Fruit fly (Drosophila melanogaster) whole organism, embryonic: ENCODE data around the gene PpD6.
A peak's percentile ranks its signal among the peaks of the same experiment; 100 is the strongest.

Experiments used
- C15 ChIP-seq: fragments of 200-800 bp; sonication (Bioruptor generic); IDR thresholded peaks from 3 replicates; pipeline ENCODE4 v1.3.6; 2022; ENCODE audit warnings: missing biosample characterization, missing genetic modification characterization
- CG10209 ChIP-seq: fragments of 200-800 bp; sonication (Bioruptor generic); optimal IDR thresholded peaks from 3 replicates; lab custom pipeline; 2017; ENCODE audit warnings: missing biosample characterization, mild to moderate bottlenecking, missing genetic modification characterization, missing genetic modification reagents
- CG10543 ChIP-seq: fragments of 200-800 bp; sonication (Bioruptor generic); optimal IDR thresholded peaks from 3 replicates; lab custom pipeline; 2017; ENCODE audit warnings: missing biosample characterization, mild to moderate bottlenecking, missing genetic modification characterization, moderate library complexity
- CG11247 ChIP-seq: fragments of 200-800 bp; sonication (Bioruptor generic); IDR thresholded peaks from 2 replicates; pipeline ENCODE4 v1.3.6; 2022; ENCODE audit warnings: missing biosample characterization, missing genetic modification characterization
- CG11504 ChIP-seq: fragments of 200-800 bp; sonication (Bioruptor generic); optimal IDR thresholded peaks from 3 replicates; lab custom pipeline; 2019; ENCODE audit warnings: missing biosample characterization, mild to moderate bottlenecking, missing genetic modification characterization, moderate library complexity
- CG12104 ChIP-seq: fragments of 200-800 bp; sonication (Bioruptor generic); optimal IDR thresholded peaks from 3 replicates; lab custom pipeline; 2016; ENCODE audit warnings: missing biosample characterization, missing genetic modification characterization
- CG12219 ChIP-seq: fragments of 200-800 bp; sonication (Bioruptor generic); optimal IDR thresholded peaks from 3 replicates; lab custom pipeline; 2018; ENCODE audit warnings: missing biosample characterization, mild to moderate bottlenecking, missing genetic modification characterization
- CG12299 ChIP-seq: fragments of 200-800 bp; sonication (Bioruptor generic); optimal IDR thresholded peaks from 2 replicates; lab custom pipeline; 2018; ENCODE audit warnings: missing biosample characterization, mild to moderate bottlenecking, missing genetic modification characterization
- CG1602 ChIP-seq: fragments of 200-800 bp; sonication (Bioruptor generic); optimal IDR thresholded peaks from 3 replicates; lab custom pipeline; 2016; ENCODE audit warnings: missing biosample characterization, missing genetic modification characterization
- CG16779 ChIP-seq: fragments of 200-800 bp; sonication (Bioruptor generic); IDR thresholded peaks from 2 replicates; pipeline ENCODE4 v1.3.6; 2022; ENCODE audit warnings: missing biosample characterization, missing genetic modification characterization
- CG17186 ChIP-seq: fragments of 200-800 bp; sonication (Bioruptor generic); optimal IDR thresholded peaks from 3 replicates; lab custom pipeline; 2017; ENCODE audit warnings: missing biosample characterization, missing genetic modification reagents, missing genetic modification characterization
- CG17385 ChIP-seq: fragments of 200-800 bp; sonication (Bioruptor generic); optimal IDR thresholded peaks from 3 replicates; lab custom pipeline; 2018; ENCODE audit warnings: missing biosample characterization, mild to moderate bottlenecking, missing genetic modification characterization
- CG18764 ChIP-seq: fragments of 200-800 bp; sonication (Bioruptor generic); optimal IDR thresholded peaks from 3 replicates; lab custom pipeline; 2016; ENCODE audit warnings: missing biosample characterization, missing genetic modification characterization
- CG2889 ChIP-seq: fragments of 200-800 bp; sonication (Bioruptor generic); IDR thresholded peaks from 3 replicates; pipeline ENCODE4 v1.3.6; 2022; ENCODE audit warnings: missing biosample characterization, missing genetic modification characterization
- CG30020 ChIP-seq: fragments of 200-800 bp; optimal IDR thresholded peaks from 2 replicates; lab custom pipeline; 2019; ENCODE audit warnings: missing biosample characterization, mild to moderate bottlenecking, missing genetic modification characterization, moderate library complexity
- CG31224 ChIP-seq: fragments of 200-800 bp; sonication (Bioruptor generic); IDR thresholded peaks from 2 replicates; pipeline ENCODE4 v1.3.6; 2022; ENCODE audit warnings: missing biosample characterization, missing genetic modification characterization
- CG31441 ChIP-seq: fragments of 200-800 bp; sonication (Bioruptor generic); IDR thresholded peaks from 2 replicates; pipeline ENCODE4 v1.3.6; 2022; ENCODE audit warnings: missing biosample characterization, missing genetic modification characterization
- CG3726 ChIP-seq: fragments of 200-800 bp; sonication (Bioruptor generic); IDR thresholded peaks from 3 replicates; pipeline ENCODE4, ENCODE4 v1.3.6; 2022; ENCODE audit warnings: missing biosample characterization, missing genetic modification characterization
- CG4617 ChIP-seq: fragments of 200-800 bp; sonication (Bioruptor generic); optimal IDR thresholded peaks from 3 replicates; lab custom pipeline; 2016; ENCODE audit warnings: missing biosample characterization, missing genetic modification characterization, borderline replicate concordance
- CG5180 ChIP-seq: fragments of 200-800 bp; sonication (Bioruptor generic); optimal IDR thresholded peaks from 3 replicates; lab custom pipeline; 2017; ENCODE audit warnings: missing biosample characterization, missing genetic modification characterization, mild to moderate bottlenecking, moderate library complexity, missing genetic modification reagents
- CG5245 ChIP-seq: fragments of 200-800 bp; sonication (Bioruptor generic); optimal IDR thresholded peaks from 3 replicates; lab custom pipeline; 2016; ENCODE audit warnings: missing biosample characterization, missing genetic modification characterization
- CG6175 ChIP-seq: fragments of 200-800 bp; sonication (Bioruptor generic); IDR thresholded peaks from 3 replicates; pipeline ENCODE4 v1.3.6; 2022; ENCODE audit warnings: missing biosample characterization, missing genetic modification characterization
- CG6791 ChIP-seq: fragments of 200-800 bp; sonication (Bioruptor generic); IDR thresholded peaks from 3 replicates; pipeline ENCODE4 v1.3.6; 2022; ENCODE audit warnings: missing biosample characterization, missing genetic modification characterization; ENCODE audit not compliant: partially characterized antibody
- CG6813 ChIP-seq: fragments of 200-800 bp; sonication (Bioruptor generic); optimal IDR thresholded peaks from 2 replicates; lab custom pipeline; 2017; ENCODE audit warnings: missing biosample characterization, missing genetic modification characterization, mild to moderate bottlenecking, moderate library complexity, missing genetic modification reagents
- CG7987 ChIP-seq: fragments of 200-800 bp; sonication (Bioruptor generic); optimal IDR thresholded peaks from 2 replicates; lab custom pipeline; 2018; ENCODE audit warnings: missing biosample characterization, mild to moderate bottlenecking, missing genetic modification characterization, moderate library complexity
- CG9727 ChIP-seq: fragments of 200-800 bp; sonication (Bioruptor generic); optimal IDR thresholded peaks from 3 replicates; lab custom pipeline; 2017; ENCODE audit warnings: missing biosample characterization, mild to moderate bottlenecking, missing genetic modification characterization
- CG9876 ChIP-seq: fragments of 200-800 bp; sonication (Bioruptor generic); optimal IDR thresholded peaks from 2 replicates; lab custom pipeline; 2016; ENCODE audit warnings: missing biosample characterization, missing genetic modification characterization
- CG9932 ChIP-seq: fragments of 200-800 bp; sonication (Bioruptor generic); IDR thresholded peaks from 2 replicates; pipeline ENCODE4 v1.3.6; 2022; ENCODE audit warnings: missing biosample characterization, missing genetic modification characterization
- CoRest ChIP-seq: fragments of 200-800 bp; sonication (Bioruptor generic); optimal IDR thresholded peaks from 3 replicates; lab custom pipeline; 2018; ENCODE audit warnings: missing biosample characterization, mild to moderate bottlenecking, missing genetic modification characterization, moderate library complexity
- E2f2 ChIP-seq: fragments of 200-800 bp; sonication (Bioruptor generic); IDR thresholded peaks from 2 replicates; pipeline ENCODE4 v1.3.6; 2022; ENCODE audit warnings: missing biosample characterization, missing genetic modification characterization
- Hey ChIP-seq: fragments of 200-800 bp; sonication (Bioruptor generic); optimal IDR thresholded peaks from 3 replicates; lab custom pipeline; 2018; ENCODE audit warnings: missing biosample characterization, mild to moderate bottlenecking, missing genetic modification characterization
- MTF-1 ChIP-seq: fragments of 200-800 bp; sonication (Bioruptor generic); optimal IDR thresholded peaks from 2 replicates; lab custom pipeline; 2018; ENCODE audit warnings: missing biosample characterization, mild to moderate bottlenecking, missing genetic modification characterization, borderline replicate concordance
- NC2α ChIP-seq: fragments of 200-800 bp; sonication (Bioruptor generic); optimal IDR thresholded peaks from 2 replicates; lab custom pipeline; 2016; ENCODE audit warnings: missing biosample characterization, missing genetic modification characterization
- NFAT ChIP-seq: fragments of 200-800 bp; sonication (Bioruptor generic); IDR thresholded peaks from 2 replicates; pipeline ENCODE4 v1.3.6; 2022; ENCODE audit warnings: missing biosample characterization, missing genetic modification characterization
- NK7.1 ChIP-seq: fragments of 200-800 bp; sonication (Bioruptor generic); optimal IDR thresholded peaks from 3 replicates; lab custom pipeline; 2016; ENCODE audit warnings: missing biosample characterization, missing genetic modification characterization
- ara ChIP-seq: fragments of 200-800 bp; sonication (Bioruptor generic); IDR thresholded peaks from 2 replicates; pipeline ENCODE4 v1.3.6; 2022; ENCODE audit warnings: missing biosample characterization, missing genetic modification characterization
- corto ChIP-seq: fragments of 200-800 bp; sonication (Bioruptor generic); optimal IDR thresholded peaks from 2 replicates; lab custom pipeline; 2016; ENCODE audit warnings: missing biosample characterization, mild to moderate bottlenecking, missing genetic modification characterization, moderate library complexity
- jumu ChIP-seq: fragments of 200-800 bp; sonication (Bioruptor generic); optimal IDR thresholded peaks from 3 replicates; lab custom pipeline; 2016; ENCODE audit warnings: missing biosample characterization, missing genetic modification characterization
- lbe ChIP-seq: fragments of 200-800 bp; sonication (Bioruptor generic); optimal IDR thresholded peaks from 2 replicates; lab custom pipeline; 2016; ENCODE audit warnings: missing biosample characterization, mild to moderate bottlenecking, missing genetic modification characterization
- mam ChIP-seq: fragments of 200-800 bp; sonication (Bioruptor generic); optimal IDR thresholded peaks from 3 replicates; lab custom pipeline; 2016; ENCODE audit warnings: missing biosample characterization, missing genetic modification characterization
- odd ChIP-seq: fragments of 200-800 bp; sonication (Bioruptor generic); optimal IDR thresholded peaks from 2 replicates; lab custom pipeline; 2017; ENCODE audit warnings: missing biosample characterization, mild to moderate bottlenecking, missing genetic modification characterization
- ranshi ChIP-seq: fragments of 200-800 bp; sonication (Bioruptor generic); IDR thresholded peaks from 2 replicates; pipeline ENCODE4 v1.3.6; 2022; ENCODE audit warnings: missing biosample characterization, missing genetic modification characterization
- row ChIP-seq: fragments of 200-800 bp; sonication (Bioruptor generic); IDR thresholded peaks from 3 replicates; pipeline ENCODE4 v1.3.6; 2022; ENCODE audit warnings: missing biosample characterization, missing genetic modification characterization
- slp2 ChIP-seq: fragments of 200-800 bp; sonication (Bioruptor generic); optimal IDR thresholded peaks from 2 replicates; lab custom pipeline; 2016; ENCODE audit warnings: missing biosample characterization, missing genetic modification characterization
- sna ChIP-seq: fragments of 200-800 bp; sonication (Bioruptor generic); IDR thresholded peaks from 2 replicates; pipeline ENCODE4 v1.3.6; 2022; ENCODE audit warnings: missing biosample characterization, missing genetic modification characterization; ENCODE audit not compliant: partially characterized antibody
- stwl ChIP-seq: fragments of 200-800 bp; sonication (Bioruptor generic); optimal IDR thresholded peaks from 3 replicates; lab custom pipeline; 2018; ENCODE audit warnings: missing biosample characterization, mild to moderate bottlenecking, missing genetic modification characterization, moderate library complexity
- tna ChIP-seq: fragments of 200-800 bp; sonication (Bioruptor generic); IDR thresholded peaks from 2 replicates; pipeline ENCODE4 v1.3.6; 2022; ENCODE audit warnings: missing biosample characterization, missing genetic modification characterization; ENCODE audit not compliant: partially characterized antibody
- zf30C ChIP-seq: fragments of 200-800 bp; sonication (Bioruptor generic); optimal IDR thresholded peaks from 3 replicates; lab custom pipeline; 2018; ENCODE audit warnings: missing biosample characterization, mild to moderate bottlenecking, missing genetic modification characterization

Gene PpD6

dm6 chr2L:3152696-3153613 lies 43.5 kb downstream of the PpD6 start (continued):
- TF ChIP-seq CG2889 (peak; percentile 74), jumu (GFP tag; lab: Kevin White, UChicago) (peak; percentile 95), CG7987 (GFP tag; lab: Kevin White, UChicago) (peak; percentile 87), ara (GFP tag; lab: Robert Waterston, UW) (peak; percentile 98), NK7.1 (GFP tag; lab: Kevin White, UChicago) (peak; percentile 87), CG12104 (GFP tag; lab: Kevin White, UChicago) (peak; percentile 89), CG3726 (GFP tag; lab: Robert Waterston, UW) (peak; percentile 89), CG11247 (GFP tag; lab: Robert Waterston, UW) (peak; percentile 90), CG31224 (peak; percentile 50; the same call in 1 of the 2 replicates), odd (GFP tag; lab: Kevin White, UChicago) (peak; percentile 85), CG17385 (GFP tag; lab: Kevin White, UChicago) (peak; percentile 90), CG6791 (no peak), zf30C (peak; percentile 88), Hey (tag; lab: Kevin White, UChicago) (peak; percentile 73), CG31441 (GFP tag; lab: Robert Waterston, UW) (peak; percentile 97), ranshi (GFP tag; lab: Robert Waterston, UW) (peak; percentile 95), CG4617 (GFP tag; lab: Kevin White, UChicago) (peak; percentile 85), CG11504 (peak; percentile 95), mam (peak; percentile 91), tna (GFP tag; lab: Robert Waterston, UW) (no peak), stwl (peak; percentile 53), slp2 (GFP tag; lab: Kevin White, UChicago) (peak; percentile 97), CG10209 (GFP tag; lab: Kevin White, UChicago) (peak; percentile 92), C15 (GFP tag; lab: Robert Waterston, UW) (peak; percentile 65; the same call in 1 of the 3 replicates), CG18764 (GFP tag; lab: Kevin White, UChicago) (peak; percentile 93), E2f2 (GFP tag; lab: Robert Waterston, UW) (peak; percentile 72), CG9876 (peak; percentile 95), NC2α (GFP tag; lab: Kevin White, UChicago) (peak; percentile 92), lbe (GFP tag; lab: Kevin White, UChicago) (peak; percentile 5), CG6175 (GFP tag; lab: Robert Waterston, UW) (peak; percentile 75; the same call in 2 of the 3 replicates), CG10543 (peak; percentile 79), CoRest (tag; lab: Kevin White, UChicago) (peak; percentile 94), MTF-1 (GFP tag; lab: Kevin White, UChicago) (peak; percentile 85), corto (GFP tag; lab: Kevin White, UChicago) (no peak), CG5245 (peak; percentile 96), sna (GFP tag; lab: Robert Waterston, UW) (no peak), CG6813 (peak; percentile 90), CG12299 (peak; percentile 83), CG1602 (GFP tag; lab: Kevin White, UChicago) (peak; percentile 94), CG12219 (peak; percentile 93), CG5180 (GFP tag; lab: Kevin White, UChicago) (peak; percentile 91), CG16779 (GFP tag; lab: Robert Waterston, UW) (peak; percentile 79), CG30020 (tag; lab: Kevin White, UChicago) (peak; percentile 71), NFAT (GFP tag; lab: Robert Waterston, UW) (peak; percentile 79), CG9727 (GFP tag; lab: Kevin White, UChicago) (peak; percentile 93), CG9932 (GFP tag; lab: Robert Waterston, UW) (peak; percentile 22; the same call in 1 of the 2 replicates), row (GFP tag; lab: Robert Waterston, UW) (peak; percentile 97), CG17186 (GFP tag; lab: Kevin White, UChicago) (peak; percentile 82)
